Worm (Caenorhabditis elegans): ENCODE results near the gene rabn-5.

rabn-5 gene

ce11 chrIII:5864270-5864669 lies at the start of gene rabn-5:
Gene rabn-5 (plus strand): TSS chrIII:5864553.
- TF ChIP-seq dao-5 (tag; optimal IDR thresholded peaks at IDR 0.05), result no peak
- no peak for TF ChIP-seq W03F9.2 (tag; optimal IDR thresholded peaks at IDR 0.05)
- TF ChIP-seq him-1 (tag; optimal IDR thresholded peaks at IDR 0.05), result no peak

- TF ChIP-seq dao-5 (tag; optimal IDR thresholded peaks at IDR 0.05) (no peak), him-1 (tag; optimal IDR thresholded peaks at IDR 0.05) (no peak), W03F9.2 (tag; optimal IDR thresholded peaks at IDR 0.05) (no peak)
Measured at ce11 chrIII:5814799-5815198, 49.6 kb upstream of the rabn-5 start, which contains the start of gene R12B2.7. Gene R12B2.7 (plus strand): TSS chrIII:5815045.

ce11 chrIII:5815932-5816331 lies 48.4 kb upstream of the rabn-5 start, which contains the start of gene sma-4:
Gene sma-4 (plus strand): TSS chrIII:5816232.
- TF ChIP-seq him-1 (tag; optimal IDR thresholded peaks at IDR 0.05) (no peak), W03F9.2 (tag; optimal IDR thresholded peaks at IDR 0.05) (no peak), dao-5 (tag; optimal IDR thresholded peaks at IDR 0.05) (no peak)

ce11 chrIII:5822816-5823215 lies 41.5 kb upstream of the rabn-5 start:
- no peak for TF ChIP-seq him-1 (tag; optimal IDR thresholded peaks at IDR 0.05)
- TF ChIP-seq dao-5 (tag; optimal IDR thresholded peaks at IDR 0.05), result no peak
- no peak for TF ChIP-seq W03F9.2 (tag; optimal IDR thresholded peaks at IDR 0.05)

ce11 chrIII:5823617-5824016 lies 40.7 kb upstream of the rabn-5 start, which contains the start of gene R12B2.8:
Gene R12B2.8 (plus strand): TSS chrIII:5823917.
- TF ChIP-seq him-1 (tag; optimal IDR thresholded peaks at IDR 0.05), result no peak
- no peak for TF ChIP-seq dao-5 (tag; optimal IDR thresholded peaks at IDR 0.05)
- no peak for TF ChIP-seq W03F9.2 (tag; optimal IDR thresholded peaks at IDR 0.05)

ce11 chrIII:5824450-5824972 lies 39.8 kb upstream of the rabn-5 start:
- TF ChIP-seq W03F9.2 (tag; optimal IDR thresholded peaks at IDR 0.05) (no peak), him-1 (tag; optimal IDR thresholded peaks at IDR 0.05) (no peak)

ce11 chrIII:5826895-5827437 lies 37.4 kb upstream of the rabn-5 start:
- no peak for TF ChIP-seq dao-5 (tag; optimal IDR thresholded peaks at IDR 0.05)
- peak; percentile 39 for TF ChIP-seq him-1 (tag; optimal IDR thresholded peaks at IDR 0.05)
- no peak for TF ChIP-seq W03F9.2 (tag; optimal IDR thresholded peaks at IDR 0.05)

ce11 chrIII:5828065-5828464 lies 36.3 kb upstream of the rabn-5 start:
- TF ChIP-seq him-1 (tag; optimal IDR thresholded peaks at IDR 0.05), result no peak
- TF ChIP-seq dao-5 (tag; optimal IDR thresholded peaks at IDR 0.05), result no peak
- TF ChIP-seq W03F9.2 (tag; optimal IDR thresholded peaks at IDR 0.05), result no peak

ce11 chrIII:5832442-5832841 lies 31.9 kb upstream of the rabn-5 start:
- TF ChIP-seq him-1 (tag; optimal IDR thresholded peaks at IDR 0.05), result no peak

ce11 chrIII:5833376-5833775 lies 31.0 kb upstream of the rabn-5 start, which contains the start of the genes R12B2.13 and mdt-15:
Gene R12B2.13 (minus strand): TSS chrIII:5833476.
Gene mdt-15 (minus strand): TSS chrIII:5833751.
- TF ChIP-seq dao-5 (tag; optimal IDR thresholded peaks at IDR 0.05) (no peak), him-1 (tag; optimal IDR thresholded peaks at IDR 0.05) (no peak), W03F9.2 (tag; optimal IDR thresholded peaks at IDR 0.05) (no peak)

- no peak for TF ChIP-seq W03F9.2 (tag; optimal IDR thresholded peaks at IDR 0.05)
- no peak for TF ChIP-seq him-1 (tag; optimal IDR thresholded peaks at IDR 0.05)
- TF ChIP-seq dao-5 (tag; optimal IDR thresholded peaks at IDR 0.05), result no peak
Measured at ce11 chrIII:5834053-5834452, 30.3 kb upstream of the rabn-5 start, which contains the start of gene R12B2.6. Gene R12B2.6 (minus strand): TSS chrIII:5834153.

ce11 chrIII:5834663-5835062 lies 29.7 kb upstream of the rabn-5 start:
- TF ChIP-seq dao-5 (tag; optimal IDR thresholded peaks at IDR 0.05) (no peak), him-1 (tag; optimal IDR thresholded peaks at IDR 0.05) (no peak), W03F9.2 (tag; optimal IDR thresholded peaks at IDR 0.05) (no peak)

ce11 chrIII:5835163-5835871 lies 29.0 kb upstream of the rabn-5 start:
- TF ChIP-seq him-1 (tag; optimal IDR thresholded peaks at IDR 0.05) (no peak), dao-5 (tag; optimal IDR thresholded peaks at IDR 0.05) (no peak), W03F9.2 (tag; optimal IDR thresholded peaks at IDR 0.05) (no peak)

- no peak for TF ChIP-seq him-1 (tag; optimal IDR thresholded peaks at IDR 0.05)
- no peak for TF ChIP-seq dao-5 (tag; optimal IDR thresholded peaks at IDR 0.05)
- no peak for TF ChIP-seq W03F9.2 (tag; optimal IDR thresholded peaks at IDR 0.05)
Measured at ce11 chrIII:5836261-5836660, 28.1 kb upstream of the rabn-5 start.

All from whole organism, L4/young adult.